Worm (Caenorhabditis elegans) whole organism, late embryonic: ENCODE measurements around the gene sre-27.

Experiments used
- che-1 ChIP-seq: sonication (generic microtip); optimal IDR thresholded peaks from 2 replicates; lab custom pipeline; 2016; ENCODE audit warnings: mild to moderate bottlenecking, missing genetic modification characterization, missing compliant biosample characterization
- elt-4 ChIP-seq: sonication (generic microtip); optimal IDR thresholded peaks from 2 replicates; lab custom pipeline; 2016; ENCODE audit warnings: missing genetic modification characterization, missing compliant biosample characterization
- ets-4 ChIP-seq: sonication (generic microtip); optimal IDR thresholded peaks from 2 replicates; lab custom pipeline; 2016; ENCODE audit warnings: missing genetic modification characterization, missing compliant biosample characterization
- nhr-11 ChIP-seq: fragments of 150-350 bp; optimal IDR thresholded peaks from 2 replicates; lab custom pipeline; 2014; ENCODE audit warnings: missing biosample characterization, missing genetic modification characterization
- pha-4 ChIP-seq: fragments of 150-350 bp; optimal IDR thresholded peaks from 2 replicates; lab custom pipeline; 2018; ENCODE audit warnings: missing biosample characterization, missing genetic modification reagents, missing genetic modification characterization
- unc-55 ChIP-seq: sonication (generic microtip); optimal IDR thresholded peaks from 2 replicates; lab custom pipeline; 2017; ENCODE audit warnings: missing biosample characterization, missing genetic modification reagents, missing genetic modification characterization
- zip-5 ChIP-seq: sonication (generic microtip); optimal IDR thresholded peaks from 2 replicates; lab custom pipeline; 2016; ENCODE audit warnings: missing genetic modification characterization, missing compliant biosample characterization

- TF ChIP-seq nhr-11 (tag; lab: Kevin White, UChicago): no peak
- no peak for TF ChIP-seq elt-4 (tag; lab: Kevin White, UChicago)
- TF ChIP-seq ets-4 (tag; lab: Kevin White, UChicago): no peak
- no peak for TF ChIP-seq che-1 (tag; lab: Kevin White, UChicago)
- TF ChIP-seq unc-55: no peak
- TF ChIP-seq zip-5 (tag; lab: Kevin White, UChicago): no peak
- no peak for TF ChIP-seq pha-4 (tag; lab: Kevin White, UChicago)
Measured at ce11 chrII:12397656-12398055, 19.8 kb downstream of the sre-27 start, which contains the start of gene F57G9.7.
